Worm (Caenorhabditis elegans): ENCODE data around the gene M01F1.9.
"Not testable (repeated sequence)": the region's sequence is repeated elsewhere in the genome, so short reads cannot be mapped to it uniquely, and the experiment has no call there.

The M01F1.9 gene

ce11 chrIII:3454045-3454444, 44.8 kb downstream of the M01F1.9 start, which contains the start of gene C34C12.1:
TSS of gene C34C12.1 (plus strand) at chrIII:3454345.
- TF ChIP-seq ama-1 (optimal IDR thresholded peaks at IDR 0.05); ceh-36 (tag; optimal IDR thresholded peaks at IDR 0.05); hmbx-1 (tag; optimal IDR thresholded peaks at IDR 0.05): not testable (repeated sequence)

ce11 chrIII:3453486-3453885, 45.4 kb downstream of the M01F1.9 start, which contains the start of gene C34C12.2:
TSS of gene C34C12.2 (plus strand) at chrIII:3453786.
- not testable (repeated sequence) for TF ChIP-seq B0310.2 (tag; optimal IDR thresholded peaks at IDR 0.05); tbx-11 (GFP tag; IDR thresholded peaks at IDR 0.05); sea-1 (GFP tag; conservative IDR thresholded peaks at IDR 0.05)

- no peak for TF ChIP-seq aly-1 (tag; optimal IDR thresholded peaks at IDR 0.05)
- TF ChIP-seq hmg-4 (GFP tag; optimal IDR thresholded peaks at IDR 0.05): no peak
- no peak for TF ChIP-seq scrt-1 (GFP tag; IDR thresholded peaks at IDR 0.05)
- TF ChIP-seq ceh-13 (GFP tag; optimal IDR thresholded peaks at IDR 0.05): no peak
- TF ChIP-seq flt-1 (GFP tag; IDR thresholded peaks at IDR 0.05): no peak
- no peak for TF ChIP-seq F13C5.2 (tag; optimal IDR thresholded peaks at IDR 0.05)
- TF ChIP-seq sea-1 (GFP tag; conservative IDR thresholded peaks at IDR 0.05): no peak
- no peak for TF ChIP-seq hmbx-1 (tag; optimal IDR thresholded peaks at IDR 0.05)
- TF ChIP-seq ama-1 (optimal IDR thresholded peaks at IDR 0.05): no peak
- no peak for TF ChIP-seq ets-7 (tag; optimal IDR thresholded peaks at IDR 0.05)
- TF ChIP-seq pes-1 (GFP tag; IDR thresholded peaks at IDR 0.05): no peak
- TF ChIP-seq tra-4 (tag; optimal IDR thresholded peaks at IDR 0.05): no peak
- no peak for TF ChIP-seq tbx-11 (GFP tag; IDR thresholded peaks at IDR 0.05)
- TF ChIP-seq B0310.2 (tag; optimal IDR thresholded peaks at IDR 0.05): no peak
- TF ChIP-seq ceh-36 (tag; optimal IDR thresholded peaks at IDR 0.05): no peak
Measured at ce11 chrIII:3452563-3453210, 46.2 kb downstream of the M01F1.9 start, which contains the start of the genes K01A11.3 and C34C12.12. TSS of gene K01A11.3 (minus strand) at chrIII:3452613. TSS of gene C34C12.12 (plus strand) at chrIII:3453194.

ce11 chrIII:3444139-3444538, 54.7 kb downstream of the M01F1.9 start, which contains the start of gene spe-41:
TSS of gene spe-41 (minus strand) at chrIII:3444210.
- TF ChIP-seq ceh-36 (tag; optimal IDR thresholded peaks at IDR 0.05) (no peak), sea-1 (GFP tag; conservative IDR thresholded peaks at IDR 0.05) (no peak), ets-7 (tag; optimal IDR thresholded peaks at IDR 0.05) (no peak), tra-4 (tag; optimal IDR thresholded peaks at IDR 0.05) (no peak), F13C5.2 (tag; optimal IDR thresholded peaks at IDR 0.05) (no peak), flt-1 (GFP tag; IDR thresholded peaks at IDR 0.05) (no peak), scrt-1 (GFP tag; IDR thresholded peaks at IDR 0.05) (no peak), pes-1 (GFP tag; IDR thresholded peaks at IDR 0.05) (no peak), B0310.2 (tag; optimal IDR thresholded peaks at IDR 0.05) (no peak), tbx-11 (GFP tag; IDR thresholded peaks at IDR 0.05) (no peak), ama-1 (optimal IDR thresholded peaks at IDR 0.05) (no peak), aly-1 (tag; optimal IDR thresholded peaks at IDR 0.05) (no peak), hmbx-1 (tag; optimal IDR thresholded peaks at IDR 0.05) (no peak)
